Worm (Caenorhabditis elegans) whole organism, early embryonic: ENCODE measurements around the gene gvd-1.

Experiments used
- B0310.2 ChIP-seq: sonication (generic microtip); optimal IDR thresholded peaks from 2 replicates; lab custom pipeline; 2016; ENCODE audit warnings: mild to moderate bottlenecking, missing genetic modification characterization, missing compliant biosample characterization
- F13C5.2 ChIP-seq: sonication (generic microtip); optimal IDR thresholded peaks from 2 replicates; lab custom pipeline; 2017; ENCODE audit warnings: mild to moderate bottlenecking, missing genetic modification characterization, inconsistent platforms, missing compliant biosample characterization
- ama-1 ChIP-seq: fragments of 150-350 bp; optimal IDR thresholded peaks from 2 replicates; lab custom pipeline; 2014
- ceh-36 ChIP-seq: sonication (generic microtip); optimal IDR thresholded peaks from 2 replicates; lab custom pipeline; 2016; ENCODE audit warnings: missing genetic modification characterization, inconsistent platforms, missing compliant biosample characterization
- flt-1 ChIP-seq: fragments of 200-800 bp; sonication (Bioruptor generic); IDR thresholded peaks from 2 replicates; pipeline ENCODE4 v1.3.6; 2022; ENCODE audit warnings: missing genetic modification characterization, missing compliant biosample characterization
- sea-1 ChIP-seq: fragments of 200-800 bp; sonication (Bioruptor generic); conservative IDR thresholded peaks from 2 replicates; pipeline ENCODE4 v1.3.6; 2022; ENCODE audit warnings: missing genetic modification characterization, missing compliant biosample characterization
- tbx-37 ChIP-seq: fragments of 200-800 bp; sonication (Bioruptor generic); conservative IDR thresholded peaks from 2 replicates; pipeline ENCODE4 v1.3.6; 2022; ENCODE audit warnings: missing genetic modification reagents, missing genetic modification characterization, missing compliant biosample characterization
- tra-4 ChIP-seq: sonication (generic microtip); optimal IDR thresholded peaks from 2 replicates; lab custom pipeline; 2017; ENCODE audit warnings: missing genetic modification characterization, missing compliant biosample characterization

- TF ChIP-seq B0310.2 (no peak), ceh-36 (no peak), tra-4 (tag; lab: Kevin White, UChicago) (no peak), ama-1 (lab: Kevin White, UChicago) (no peak), tbx-37 (GFP tag; lab: Robert Waterston, UW) (no peak), F13C5.2 (no peak), sea-1 (no peak), flt-1 (GFP tag; lab: Robert Waterston, UW) (no peak)
Measured at ce11 chrII:460835-461234, 3.1 kb upstream of the gvd-1 start, which contains the start of gene W10D9.3.
